Fruit fly (Drosophila melanogaster): ENCODE data around the gene CG9588.

CG9588 gene

dm6 chr3R:13686371-13687211 lies 10.1 kb upstream of the CG9588 start, which contains the start of gene omd (continued):
- TF ChIP-seq CG2116 (GFP tag; optimal IDR thresholded peaks at IDR 0.05) (peak; percentile 40), CG30431 (GFP tag; optimal IDR thresholded peaks at IDR 0.05) (peak; percentile 48), shn (GFP tag; optimal IDR thresholded peaks at IDR 0.05) (peak; percentile 39), CG9932 (GFP tag; IDR thresholded peaks at IDR 0.05) (peak; percentile 52), CG8388 (GFP tag; optimal IDR thresholded peaks at IDR 0.05) (peak; percentile 16), Dp (GFP tag; optimal IDR thresholded peaks at IDR 0.05) (peak; percentile 9), pros (GFP tag; optimal IDR thresholded peaks at IDR 0.05) (no peak), danr (GFP tag; IDR thresholded peaks at IDR 0.05) (no peak), h (optimal IDR thresholded peaks at IDR 0.05) (no peak), Trl (optimal IDR thresholded peaks at IDR 0.05) (peak in 1 of 2 experiments; percentile 50), Trl (GFP tag; optimal IDR thresholded peaks at IDR 0.05) (peak; percentile 76), B-H2 (GFP tag; optimal IDR thresholded peaks at IDR 0.05) (peak; percentile 34), Nf-YB (GFP tag; optimal IDR thresholded peaks at IDR 0.05) (peak; percentile 48), CG12155 (GFP tag; optimal IDR thresholded peaks at IDR 0.05) (peak; percentile 8), YL-1 (GFP tag; optimal IDR thresholded peaks at IDR 0.05) (peak; percentile 56), Mrtf (GFP tag; IDR thresholded peaks at IDR 0.05) (0 out of 3 replicates have a peak, but pooled peaks have one; percentile 7), TFAM (GFP tag; optimal IDR thresholded peaks at IDR 0.05) (peak; percentile 8), Dll (GFP tag; IDR thresholded peaks at IDR 0.05; ENCODE audit: partially characterized antibody) (no peak), salm (tag; optimal IDR thresholded peaks at IDR 0.05) (peak; percentile 48), CG18599 (GFP tag; optimal IDR thresholded peaks at IDR 0.05) (peak; percentile 88), CG9797 (GFP tag; optimal IDR thresholded peaks at IDR 0.05) (no peak), CG15073 (GFP tag; optimal IDR thresholded peaks at IDR 0.05) (no peak), lilli (GFP tag; optimal IDR thresholded peaks at IDR 0.05) (peak; percentile 61), Eip74EF (GFP tag; optimal IDR thresholded peaks at IDR 0.05) (peak in 1 of 2 experiments; percentile 45), Ravus (GFP tag; IDR thresholded peaks at IDR 0.05) (no peak; the same call in 1 of the 2 replicates), psq (GFP tag; optimal IDR thresholded peaks at IDR 0.05) (peak; percentile 61), CG1233 (GFP tag; optimal IDR thresholded peaks at IDR 0.05) (peak; percentile 57), aop (GFP tag; IDR thresholded peaks at IDR 0.05) (no peak), CG1792 (GFP tag; optimal IDR thresholded peaks at IDR 0.05) (peak; percentile 52), org-1 (GFP tag; optimal IDR thresholded peaks at IDR 0.05) (peak; percentile 70), phol (tag; optimal IDR thresholded peaks at IDR 0.05) (no peak), CG8478 (optimal IDR thresholded peaks at IDR 0.05) (no peak), CG8290 (GFP tag; optimal IDR thresholded peaks at IDR 0.05) (no peak), CG8290 (tag; optimal IDR thresholded peaks at IDR 0.05) (peak in 1 of 2 experiments; percentile 51), CG30403 (GFP tag; optimal IDR thresholded peaks at IDR 0.05) (peak; percentile 9), CG6813 (GFP tag; optimal IDR thresholded peaks at IDR 0.05) (peak; percentile 85), Xbp1 (GFP tag; optimal IDR thresholded peaks at IDR 0.05) (peak; percentile 49), sc (optimal IDR thresholded peaks at IDR 0.05) (no peak), sc (GFP tag; optimal IDR thresholded peaks at IDR 0.05) (peak; percentile 43), gt (GFP tag; IDR thresholded peaks at IDR 0.05) (no peak), Myb (GFP tag; optimal IDR thresholded peaks at IDR 0.05) (peak; percentile 28), CG31224 (GFP tag; IDR thresholded peaks at IDR 0.05) (peak; percentile 40; the same call in 1 of the 2 replicates), odd (GFP tag; optimal IDR thresholded peaks at IDR 0.05) (no peak), CG2120 (GFP tag; optimal IDR thresholded peaks at IDR 0.05) (peak; percentile 53), hkb (optimal IDR thresholded peaks at IDR 0.05) (no peak), hkb (GFP tag; IDR thresholded peaks at IDR 0.05) (peak; percentile 77), CG7928 (GFP tag; optimal IDR thresholded peaks at IDR 0.05) (peak; percentile 12), CG14014 (GFP tag; IDR thresholded peaks at IDR 0.05) (peak; percentile 55; the same call in 1 of the 2 replicates), dati (GFP tag; IDR thresholded peaks at IDR 0.05) (peak; percentile 43; the same call in 1 of the 2 replicates), Atf3 (GFP tag; optimal IDR thresholded peaks at IDR 0.05) (peak; percentile 1), crol (GFP tag; IDR thresholded peaks at IDR 0.05) (peak; percentile 75)
